Worm (Caenorhabditis elegans) whole organism, L1 larva: Measurements from ENCODE around the gene C17H12.2.

Source experiments
- C04F5.9 ChIP-seq: sonication (generic microtip); optimal IDR thresholded peaks from 2 replicates; lab custom pipeline; 2016; ENCODE audit warnings: missing genetic modification characterization, missing compliant biosample characterization
- C16A3.4 ChIP-seq: fragments of 150-350 bp; optimal IDR thresholded peaks from 2 replicates; lab custom pipeline; 2014; ENCODE audit warnings: missing biosample characterization, missing genetic modification characterization
- aly-2 ChIP-seq: fragments of 150-350 bp; optimal IDR thresholded peaks from 2 replicates; lab custom pipeline; 2014; ENCODE audit warnings: missing biosample characterization, missing genetic modification characterization
- blmp-1 ChIP-seq: fragments of 150-350 bp; optimal IDR thresholded peaks from 2 replicates; lab custom pipeline; 2014; ENCODE audit warnings: missing biosample characterization, missing genetic modification characterization
- ceh-82 ChIP-seq, 3 experiments: fragments of 150-350 bp in 1 of 3; sonication (generic microtip) in 2 of 3; optimal IDR thresholded peaks; 2 replicates each; lab custom pipeline; 2014 to 2017; ENCODE audit warnings: missing biosample characterization in 3 of 3, missing genetic modification characterization in 3 of 3
- ceh-88 ChIP-seq: fragments of 200-800 bp; sonication (Bioruptor generic); IDR thresholded peaks from 2 replicates; pipeline ENCODE4 v1.3.6; 2022; ENCODE audit warnings: missing genetic modification characterization, missing compliant biosample characterization
- ces-1 ChIP-seq: fragments of 150-350 bp; optimal IDR thresholded peaks from 2 replicates; lab custom pipeline; 2014; ENCODE audit warnings: missing biosample characterization, missing genetic modification reagents, missing genetic modification characterization
- dpl-1 ChIP-seq, 3 experiments: fragments of 150-350 bp in 2 of 3; sonication (generic microtip) in 1 of 3; optimal IDR thresholded peaks; 2 replicates each; lab custom pipeline; 2014 to 2017; ENCODE audit warnings: missing biosample characterization in 3 of 3, missing genetic modification characterization in 3 of 3, missing genetic modification reagents in 3 of 3
- egl-13 ChIP-seq: sonication (generic microtip); optimal IDR thresholded peaks from 2 replicates; lab custom pipeline; 2016; ENCODE audit warnings: missing genotype, missing genetic modification reagents, missing genetic modification characterization, missing compliant biosample characterization
- egl-27 ChIP-seq, 2 experiments: fragments of 150-350 bp in 1 of 2; sonication (generic microtip); optimal IDR thresholded peaks; 3 replicates each; lab custom pipeline; 2017 to 2018; ENCODE audit warnings: missing biosample characterization in 2 of 2, missing genetic modification characterization in 2 of 2, missing genetic modification reagents in 2 of 2
- fkh-10 ChIP-seq: sonication (generic microtip); optimal IDR thresholded peaks from 2 replicates; lab custom pipeline; 2017; ENCODE audit warnings: missing biosample characterization, missing genetic modification reagents, missing genetic modification characterization
- fkh-4 ChIP-seq: sonication (generic microtip); optimal IDR thresholded peaks from 2 replicates; lab custom pipeline; 2016; ENCODE audit warnings: missing compliant biosample characterization, missing genetic modification characterization, borderline replicate concordance
- fkh-8 ChIP-seq: sonication (generic microtip); optimal IDR thresholded peaks from 2 replicates; lab custom pipeline; 2016; ENCODE audit warnings: mild to moderate bottlenecking, missing genetic modification characterization, missing compliant biosample characterization
- fos-1 ChIP-seq: fragments of 150-350 bp; optimal IDR thresholded peaks from 2 replicates; lab custom pipeline; 2014; ENCODE audit warnings: missing biosample characterization, missing genetic modification characterization
- hlh-4 ChIP-seq: sonication (generic microtip); optimal IDR thresholded peaks from 2 replicates; lab custom pipeline; 2016; ENCODE audit warnings: mild to moderate bottlenecking, missing genetic modification characterization, missing compliant biosample characterization
- hpl-2 ChIP-seq: fragments of 150-350 bp; optimal IDR thresholded peaks from 2 replicates; lab custom pipeline; 2014; ENCODE audit warnings: missing biosample characterization, missing genetic modification reagents, missing genetic modification characterization
- isw-1 ChIP-seq: fragments of 200-800 bp; sonication (Bioruptor generic); IDR thresholded peaks from 2 replicates; pipeline ENCODE4 v1.3.6; 2022; ENCODE audit warnings: missing genetic modification characterization, missing compliant biosample characterization
- jun-1 ChIP-seq: fragments of 150-350 bp; optimal IDR thresholded peaks from 2 replicates; lab custom pipeline; 2014; ENCODE audit warnings: missing biosample characterization, missing genetic modification reagents, missing genetic modification characterization
- lin-13 ChIP-seq: fragments of 150-350 bp; optimal IDR thresholded peaks from 2 replicates; lab custom pipeline; 2014; ENCODE audit warnings: missing biosample characterization, missing genetic modification reagents, missing genetic modification characterization
- lin-15B ChIP-seq: fragments of 150-350 bp; sonication (generic microtip); optimal IDR thresholded peaks from 3 replicates; lab custom pipeline; 2014; ENCODE audit warnings: missing biosample characterization, missing genetic modification characterization
- lir-3 ChIP-seq: sonication (generic microtip); optimal IDR thresholded peaks from 2 replicates; lab custom pipeline; 2016; ENCODE audit warnings: mild to moderate bottlenecking, missing genetic modification characterization, moderate library complexity, missing compliant biosample characterization; ENCODE audit not compliant: poor library complexity
- mdl-1 ChIP-seq, 2 experiments: fragments of 150-350 bp; optimal IDR thresholded peaks; 2 replicates each; lab custom pipeline; 2014 to 2017; ENCODE audit warnings: missing biosample characterization in 2 of 2, missing genetic modification characterization in 2 of 2, inconsistent platforms in 1 of 2
- mef-2 ChIP-seq: fragments of 150-350 bp; optimal IDR thresholded peaks from 2 replicates; lab custom pipeline; 2014; ENCODE audit warnings: missing biosample characterization, missing genetic modification characterization
- mep-1 ChIP-seq: fragments of 150-350 bp; optimal IDR thresholded peaks from 2 replicates; lab custom pipeline; 2014; ENCODE audit warnings: missing biosample characterization, missing genetic modification characterization
- nhr-12 ChIP-seq: sonication (generic microtip); optimal IDR thresholded peaks from 2 replicates; lab custom pipeline; 2017; ENCODE audit warnings: missing biosample characterization, missing genetic modification characterization
- nhr-28 ChIP-seq: fragments of 150-350 bp; optimal IDR thresholded peaks from 2 replicates; lab custom pipeline; 2014; ENCODE audit warnings: missing biosample characterization, missing genetic modification characterization
- nhr-47 ChIP-seq: sonication (generic microtip); optimal IDR thresholded peaks from 2 replicates; lab custom pipeline; 2016; ENCODE audit warnings: mild to moderate bottlenecking, missing genetic modification characterization, moderate library complexity, missing compliant biosample characterization
- nhr-71 ChIP-seq: sonication (generic microtip); optimal IDR thresholded peaks from 2 replicates; lab custom pipeline; 2016; ENCODE audit warnings: mild to moderate bottlenecking, missing genetic modification characterization, moderate library complexity, missing compliant biosample characterization
- nhr-84 ChIP-seq: sonication (generic microtip); optimal IDR thresholded peaks from 2 replicates; lab custom pipeline; 2017; ENCODE audit warnings: missing biosample characterization, missing genetic modification characterization
- nhr-85 ChIP-seq: sonication (generic microtip); peaks from one replicate; lab custom pipeline; 2016; ENCODE audit warnings: missing genetic modification characterization, inconsistent platforms, missing compliant biosample characterization
- nhr-90 ChIP-seq: sonication (generic microtip); optimal IDR thresholded peaks from 2 replicates; lab custom pipeline; 2016; ENCODE audit warnings: mild to moderate bottlenecking, missing genetic modification characterization, missing compliant biosample characterization; ENCODE audit not compliant: poor library complexity
- pag-3 ChIP-seq: sonication (generic microtip); optimal IDR thresholded peaks from 2 replicates; lab custom pipeline; 2017; ENCODE audit warnings: missing genetic modification characterization, mild to moderate bottlenecking, missing compliant biosample characterization, antibody characterized with exemption, borderline replicate concordance; ENCODE audit not compliant: insufficient read depth
- pax-3 ChIP-seq: fragments of 200-800 bp; sonication (Bioruptor generic); optimal IDR thresholded peaks from 2 replicates; lab custom pipeline; 2018; ENCODE audit warnings: mild to moderate bottlenecking, missing genetic modification characterization, moderate library complexity, missing compliant biosample characterization
- pqm-1 ChIP-seq: sonication (generic microtip); optimal IDR thresholded peaks from 3 replicates; lab custom pipeline; 2017; ENCODE audit warnings: missing biosample characterization, missing genetic modification characterization
- rnt-1 ChIP-seq: sonication (generic microtip); optimal IDR thresholded peaks from 2 replicates; lab custom pipeline; 2016; ENCODE audit warnings: mild to moderate bottlenecking, missing genetic modification characterization, moderate library complexity, missing compliant biosample characterization
- skn-1 ChIP-seq: fragments of 150-350 bp; optimal IDR thresholded peaks from 2 replicates; lab custom pipeline; 2014; ENCODE audit warnings: missing biosample characterization, missing genetic modification characterization
- snu-23 ChIP-seq: sonication (generic microtip); optimal IDR thresholded peaks from 2 replicates; lab custom pipeline; 2016; ENCODE audit warnings: missing genetic modification characterization, missing compliant biosample characterization
- sox-4 ChIP-seq: sonication (generic microtip); optimal IDR thresholded peaks from 2 replicates; lab custom pipeline; 2016; ENCODE audit warnings: missing genetic modification characterization, missing compliant biosample characterization
- sptf-1 ChIP-seq: fragments of 150-350 bp; optimal IDR thresholded peaks from 2 replicates; lab custom pipeline; 2014; ENCODE audit warnings: missing biosample characterization, missing genetic modification characterization
- sup-37 ChIP-seq: fragments of 200-800 bp; sonication (Bioruptor generic); optimal IDR thresholded peaks from 2 replicates; lab custom pipeline; 2018; ENCODE audit warnings: mild to moderate bottlenecking, missing genetic modification characterization, missing compliant biosample characterization
- swsn-7 ChIP-seq: sonication (generic microtip); optimal IDR thresholded peaks from 2 replicates; lab custom pipeline; 2016; ENCODE audit warnings: missing genetic modification characterization, missing compliant biosample characterization
- tbx-2 ChIP-seq: sonication (generic microtip); optimal IDR thresholded peaks from 2 replicates; lab custom pipeline; 2016; ENCODE audit warnings: missing genetic modification characterization, missing compliant biosample characterization
- tlp-1 ChIP-seq: fragments of 150-350 bp; optimal IDR thresholded peaks from 2 replicates; lab custom pipeline; 2014; ENCODE audit warnings: missing biosample characterization, missing genetic modification characterization
- unc-62 ChIP-seq: fragments of 150-350 bp; optimal IDR thresholded peaks from 2 replicates; lab custom pipeline; 2014; ENCODE audit warnings: missing biosample characterization, missing genetic modification reagents, missing genetic modification characterization
- unc-86 ChIP-seq: sonication (generic microtip); optimal IDR thresholded peaks from 2 replicates; lab custom pipeline; 2016; ENCODE audit warnings: missing genetic modification characterization, missing compliant biosample characterization
- unc-98 ChIP-seq: fragments of 200-800 bp; sonication (Bioruptor generic); IDR thresholded peaks from 2 replicates; pipeline ENCODE4 v1.3.6; 2022; ENCODE audit warnings: missing genetic modification characterization, missing compliant biosample characterization
- xbp-1 ChIP-seq: sonication (generic microtip); optimal IDR thresholded peaks from 2 replicates; lab custom pipeline; 2016; ENCODE audit warnings: missing genetic modification characterization, missing compliant biosample characterization
- ztf-11 ChIP-seq, 2 experiments: sonication (generic microtip); optimal IDR thresholded peaks; 2 replicates each; lab custom pipeline; 2016 to 2017; ENCODE audit warnings: missing genetic modification characterization in 2 of 2, missing biosample characterization in 1 of 2, missing compliant biosample characterization in 1 of 2
- ztf-4 ChIP-seq: fragments of 150-350 bp; optimal IDR thresholded peaks from 2 replicates; lab custom pipeline; 2014; ENCODE audit warnings: missing biosample characterization, missing genetic modification characterization

Gene C17H12.2

DNA sequence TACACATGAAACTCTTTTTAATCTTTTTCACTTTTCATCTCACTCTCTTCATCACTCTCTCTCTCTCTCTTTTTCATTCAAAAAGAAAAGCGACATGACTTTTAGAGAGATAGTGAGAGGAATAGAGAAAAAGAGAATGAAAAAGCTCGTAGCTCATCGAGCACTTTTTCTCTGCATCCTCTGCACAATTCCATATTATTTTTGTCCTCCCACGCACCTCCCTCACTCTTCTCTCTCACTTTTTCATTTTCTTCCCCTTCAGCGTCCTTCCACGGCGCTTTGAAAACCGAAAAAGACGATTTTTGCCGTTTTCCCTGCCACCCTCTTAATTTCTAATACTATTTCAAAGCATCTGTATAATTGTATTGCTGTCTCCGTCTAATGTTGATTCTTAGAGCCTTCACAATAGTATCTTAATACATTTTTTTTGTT is 48.8 kb upstream of the C17H12.2 start (continued):
- TF ChIP-seq unc-98 (GFP tag; lab: Robert Waterston, UW) = 0 out of 2 replicates have a peak, but pooled peaks have one; percentile 28
- TF ChIP-seq pag-3 (tag; lab: Kevin White, UChicago) = no peak
- TF ChIP-seq ceh-88 = peak; percentile 56; the same call in 1 of the 2 replicates
- peak; percentile 96 for TF ChIP-seq nhr-71 (tag; lab: Kevin White, UChicago)
- TF ChIP-seq nhr-84 (tag; lab: Kevin White, UChicago) = no peak
- no peak for TF ChIP-seq hlh-4 (tag; lab: Kevin White, UChicago)
- TF ChIP-seq mdl-1 (tag; optimal IDR thresholded peaks at IDR 0.05; lab: Kevin White, UChicago) = peak in 1 of 2 experiments; percentile 41
- TF ChIP-seq unc-86 (tag; lab: Kevin White, UChicago) = peak; percentile 81
- peak; percentile 18 for TF ChIP-seq sox-4
- TF ChIP-seq C04F5.9 = no peak
- TF ChIP-seq ceh-82 (tag; optimal IDR thresholded peaks at IDR 0.05; lab: Kevin White, UChicago) = peak; percentile 67 to 78 (median 77)
- peak; percentile 90 for TF ChIP-seq swsn-7 (tag; lab: Kevin White, UChicago)
- peak; percentile 69 for TF ChIP-seq nhr-90 (tag; lab: Kevin White, UChicago)
- no peak for TF ChIP-seq lin-15B (tag; lab: Kevin White, UChicago)
- TF ChIP-seq jun-1 = peak; percentile 79
- TF ChIP-seq fos-1 (tag; lab: Kevin White, UChicago) = peak; percentile 58
- TF ChIP-seq lir-3 (tag; lab: Kevin White, UChicago) = peak; percentile 70
- TF ChIP-seq blmp-1 = peak; percentile 80
- TF ChIP-seq fkh-4 (tag; lab: Kevin White, UChicago) = no peak
- TF ChIP-seq fkh-10 = peak; percentile 94
- TF ChIP-seq sptf-1 (tag; lab: Kevin White, UChicago) = no peak
- TF ChIP-seq egl-27 (tag; optimal IDR thresholded peaks at IDR 0.05; lab: Kevin White, UChicago) = peak; percentile 44 to 67
- TF ChIP-seq aly-2 (tag; lab: Kevin White, UChicago) = peak; percentile 58
- TF ChIP-seq rnt-1 (tag; lab: Kevin White, UChicago) = peak; percentile 88
- peak; percentile 33 for TF ChIP-seq sup-37 (GFP tag; lab: Kevin White, UChicago)
- no peak for TF ChIP-seq tlp-1 (tag; lab: Kevin White, UChicago)
- TF ChIP-seq ztf-4 (tag; lab: Kevin White, UChicago) = peak; percentile 56
- no peak for TF ChIP-seq ztf-11 (tag; optimal IDR thresholded peaks at IDR 0.05; lab: Kevin White, UChicago)
- no peak for TF ChIP-seq ces-1 (GFP tag; lab: Kevin White, UChicago)
- TF ChIP-seq pqm-1 = peak; percentile 49
- TF ChIP-seq hpl-2 (GFP tag; lab: Kevin White, UChicago) = no peak
- TF ChIP-seq lin-13 (GFP tag; lab: Kevin White, UChicago) = peak; percentile 58
- peak; percentile 67 for TF ChIP-seq isw-1 (GFP tag; lab: Robert Waterston, UW)
- TF ChIP-seq fkh-8 (tag; lab: Kevin White, UChicago) = peak; percentile 89
- peak; percentile 60 for TF ChIP-seq skn-1 (tag; lab: Kevin White, UChicago)
- peak; percentile 59 for TF ChIP-seq mep-1 (tag; lab: Kevin White, UChicago)
- TF ChIP-seq snu-23 = peak; percentile 90
- no peak for TF ChIP-seq unc-62 (GFP tag; lab: Kevin White, UChicago)
- peak; percentile 91 for TF ChIP-seq tbx-2 (tag; lab: Kevin White, UChicago)
- peak; percentile 69 for TF ChIP-seq nhr-85 (tag; lab: Kevin White, UChicago)
- TF ChIP-seq nhr-28 = no peak
- peak; percentile 31 for TF ChIP-seq pax-3 (tag; lab: Kevin White, UChicago)
- TF ChIP-seq C16A3.4 (tag; lab: Kevin White, UChicago) = no peak
- TF ChIP-seq egl-13 = peak; percentile 90
- no peak for TF ChIP-seq nhr-12 (tag; lab: Kevin White, UChicago)
- peak; percentile 89 for TF ChIP-seq nhr-47 (tag; lab: Kevin White, UChicago)
- peak; percentile 15 for TF ChIP-seq mef-2 (tag; lab: Kevin White, UChicago)
- peak; percentile 74 for TF ChIP-seq xbp-1 (tag; lab: Kevin White, UChicago)
- TF ChIP-seq dpl-1 (GFP tag; optimal IDR thresholded peaks at IDR 0.05; lab: Kevin White, UChicago) = peak; percentile 36 to 52 (median 45)
